Fruit fly (Drosophila melanogaster) whole organism, embryonic: ENCODE results near the gene CG10208.
A peak's percentile ranks its signal among the peaks of the same experiment; 100 is the strongest.

ENCODE experiments used
- CG10267 ChIP-seq: fragments of 200-800 bp; sonication (Bioruptor generic); optimal IDR thresholded peaks from 2 replicates; lab custom pipeline; 2018; ENCODE audit warnings: missing biosample characterization, mild to moderate bottlenecking, missing genetic modification characterization, moderate library complexity
- CG10565 ChIP-seq: fragments of 200-800 bp; sonication (Bioruptor generic); optimal IDR thresholded peaks from 3 replicates; lab custom pipeline; 2016; ENCODE audit warnings: missing biosample characterization, mild to moderate bottlenecking, missing genetic modification characterization
- CG11398 ChIP-seq: fragments of 200-800 bp; sonication (Bioruptor generic); optimal IDR thresholded peaks from 2 replicates; lab custom pipeline; 2016; ENCODE audit warnings: missing biosample characterization, missing genetic modification characterization
- CG11504 ChIP-seq: fragments of 200-800 bp; sonication (Bioruptor generic); optimal IDR thresholded peaks from 3 replicates; lab custom pipeline; 2019; ENCODE audit warnings: missing biosample characterization, mild to moderate bottlenecking, missing genetic modification characterization, moderate library complexity
- CG12391 ChIP-seq: fragments of 200-800 bp; sonication (Bioruptor generic); optimal IDR thresholded peaks from 3 replicates; lab custom pipeline; 2018; ENCODE audit warnings: missing biosample characterization, mild to moderate bottlenecking, missing genetic modification characterization, moderate library complexity
- CG12659 ChIP-seq: fragments of 200-800 bp; sonication (Bioruptor generic); optimal IDR thresholded peaks from 3 replicates; lab custom pipeline; 2017; ENCODE audit warnings: mild to moderate bottlenecking, missing biosample characterization, missing genetic modification reagents, missing genetic modification characterization
- CG14441 ChIP-seq: fragments of 200-800 bp; sonication (Bioruptor generic); IDR thresholded peaks from 2 replicates; pipeline ENCODE4 v1.3.6; 2022; ENCODE audit warnings: missing biosample characterization, missing genetic modification characterization
- CG1529 ChIP-seq: fragments of 200-800 bp; sonication (Bioruptor generic); optimal IDR thresholded peaks from 3 replicates; lab custom pipeline; 2018; ENCODE audit warnings: missing biosample characterization, missing genetic modification characterization
- CG1602 ChIP-seq: fragments of 200-800 bp; sonication (Bioruptor generic); optimal IDR thresholded peaks from 3 replicates; lab custom pipeline; 2016; ENCODE audit warnings: missing biosample characterization, missing genetic modification characterization
- CG17361 ChIP-seq: fragments of 200-800 bp; sonication (Bioruptor generic); IDR thresholded peaks from 3 replicates; pipeline ENCODE4 v1.3.6; 2022; ENCODE audit warnings: missing biosample characterization, missing genetic modification characterization
- CG17612 ChIP-seq: fragments of 200-800 bp; sonication (Bioruptor generic); IDR thresholded peaks from 2 replicates; pipeline ENCODE4 v1.3.6; 2022; ENCODE audit warnings: missing biosample characterization, missing genetic modification characterization
- CG18262 ChIP-seq: fragments of 200-800 bp; optimal IDR thresholded peaks from 3 replicates; lab custom pipeline; 2019; ENCODE audit warnings: missing biosample characterization, mild to moderate bottlenecking, missing genetic modification characterization, moderate library complexity
- CG2202 ChIP-seq: fragments of 200-800 bp; sonication (Bioruptor generic); optimal IDR thresholded peaks from 2 replicates; lab custom pipeline; 2018; ENCODE audit warnings: missing biosample characterization, mild to moderate bottlenecking, missing genetic modification characterization
- CG3065 ChIP-seq: fragments of 200-800 bp; sonication (Bioruptor generic); optimal IDR thresholded peaks from 2 replicates; lab custom pipeline; 2016; ENCODE audit warnings: missing biosample characterization, missing genetic modification characterization
- CG31441 ChIP-seq: fragments of 200-800 bp; sonication (Bioruptor generic); IDR thresholded peaks from 2 replicates; pipeline ENCODE4 v1.3.6; 2022; ENCODE audit warnings: missing biosample characterization, missing genetic modification characterization
- CG32772 ChIP-seq: fragments of 200-800 bp; sonication (Bioruptor generic); IDR thresholded peaks from 2 replicates; pipeline ENCODE4 v1.3.6; 2022; ENCODE audit warnings: missing biosample characterization, missing genetic modification characterization
- CG34422 ChIP-seq: fragments of 200-800 bp; sonication (Bioruptor generic); IDR thresholded peaks from 3 replicates; pipeline ENCODE4 v1.3.6; 2022; ENCODE audit warnings: missing biosample characterization, missing genetic modification characterization
- CG3838 ChIP-seq: fragments of 200-800 bp; sonication (Bioruptor generic); optimal IDR thresholded peaks from 3 replicates; lab custom pipeline; 2016; ENCODE audit warnings: missing biosample characterization, missing genetic modification characterization
- CG4282 ChIP-seq: fragments of 200-800 bp; sonication (Bioruptor generic); optimal IDR thresholded peaks from 2 replicates; lab custom pipeline; 2016; ENCODE audit warnings: missing biosample characterization, missing genetic modification characterization
- CG4328 ChIP-seq: fragments of 200-800 bp; sonication (Bioruptor generic); optimal IDR thresholded peaks from 3 replicates; lab custom pipeline; 2017; ENCODE audit warnings: missing biosample characterization, missing genetic modification reagents, missing genetic modification characterization
- CG6854 ChIP-seq: fragments of 200-800 bp; sonication (Bioruptor generic); optimal IDR thresholded peaks from 3 replicates; lab custom pipeline; 2017; ENCODE audit warnings: missing biosample characterization, mild to moderate bottlenecking, missing genetic modification characterization
- CG7556 ChIP-seq: fragments of 200-800 bp; sonication (Bioruptor generic); optimal IDR thresholded peaks from 2 replicates; lab custom pipeline; 2017; ENCODE audit warnings: missing biosample characterization, mild to moderate bottlenecking, missing genetic modification characterization
- CG7928 ChIP-seq: fragments of 200-800 bp; sonication (Bioruptor generic); optimal IDR thresholded peaks from 2 replicates; lab custom pipeline; 2017; ENCODE audit warnings: missing biosample characterization, mild to moderate bottlenecking, missing genetic modification characterization
- CG8478 ChIP-seq: fragments of >200 bp; optimal IDR thresholded peaks from 2 replicates; lab custom pipeline; 2018
- CkIIα-i1 ChIP-seq: fragments of 200-800 bp; sonication (Bioruptor generic); IDR thresholded peaks from 2 replicates; pipeline ENCODE4 v1.3.6; 2022; ENCODE audit warnings: missing biosample characterization, missing genetic modification characterization
- CrebB ChIP-seq: fragments of 200-800 bp; sonication (Bioruptor generic); optimal IDR thresholded peaks from 3 replicates; lab custom pipeline; 2018; ENCODE audit warnings: missing biosample characterization, mild to moderate bottlenecking, missing genetic modification characterization
- Dek ChIP-seq: fragments of 200-800 bp; sonication (Bioruptor generic); optimal IDR thresholded peaks from 3 replicates; lab custom pipeline; 2019; ENCODE audit warnings: missing biosample characterization, mild to moderate bottlenecking, missing genetic modification characterization, moderate library complexity
- Fer2 ChIP-seq: fragments of 200-800 bp; sonication (Bioruptor generic); optimal IDR thresholded peaks from 2 replicates; lab custom pipeline; 2018; ENCODE audit warnings: missing biosample characterization, mild to moderate bottlenecking, missing genetic modification characterization, moderate library complexity
- NC2β ChIP-seq: fragments of 200-800 bp; sonication (Bioruptor generic); optimal IDR thresholded peaks from 2 replicates; lab custom pipeline; 2016; ENCODE audit warnings: missing biosample characterization, missing genetic modification characterization
- Oli ChIP-seq: fragments of 200-800 bp; sonication (Bioruptor generic); optimal IDR thresholded peaks from 2 replicates; lab custom pipeline; 2018; ENCODE audit warnings: missing biosample characterization, mild to moderate bottlenecking, missing genetic modification characterization, moderate library complexity
- Sry-β ChIP-seq: fragments of 200-800 bp; sonication (Bioruptor generic); optimal IDR thresholded peaks from 2 replicates; lab custom pipeline; 2018; ENCODE audit warnings: missing biosample characterization, mild to moderate bottlenecking, missing genetic modification characterization, moderate library complexity
- br ChIP-seq: fragments of >200 bp; optimal IDR thresholded peaks from 2 replicates; lab custom pipeline; 2017
- chinmo ChIP-seq: fragments of 200-800 bp; sonication (Bioruptor generic); IDR thresholded peaks from 4 replicates; pipeline ENCODE4 v1.3.6; 2022; ENCODE audit warnings: missing biosample characterization, missing genetic modification characterization; ENCODE audit not compliant: partially characterized antibody
- danr ChIP-seq: fragments of 200-800 bp; sonication (Bioruptor generic); IDR thresholded peaks from 2 replicates; pipeline ENCODE4 v1.3.6; 2022; ENCODE audit warnings: missing biosample characterization, missing genetic modification characterization
- fd3F ChIP-seq: fragments of 200-800 bp; sonication (Bioruptor generic); optimal IDR thresholded peaks from 2 replicates; lab custom pipeline; 2018; ENCODE audit warnings: missing biosample characterization, mild to moderate bottlenecking, missing genetic modification characterization, moderate library complexity
- her ChIP-seq: fragments of 200-800 bp; sonication (Bioruptor generic); optimal IDR thresholded peaks from 2 replicates; lab custom pipeline; 2016; ENCODE audit warnings: missing biosample characterization, missing genetic modification characterization
- jigr1 ChIP-seq: fragments of 200-800 bp; sonication (Bioruptor generic); IDR thresholded peaks from 3 replicates; pipeline ENCODE4 v1.3.6; 2022; ENCODE audit warnings: missing biosample characterization, missing genetic modification characterization
- lab ChIP-seq: fragments of 200-800 bp; sonication (Bioruptor generic); optimal IDR thresholded peaks from 3 replicates; lab custom pipeline; 2017; ENCODE audit warnings: missing biosample characterization, missing genetic modification characterization, mild to moderate bottlenecking, moderate library complexity, missing genetic modification reagents
- lbe ChIP-seq: fragments of 200-800 bp; sonication (Bioruptor generic); optimal IDR thresholded peaks from 2 replicates; lab custom pipeline; 2016; ENCODE audit warnings: missing biosample characterization, mild to moderate bottlenecking, missing genetic modification characterization
- lola ChIP-seq, 3 experiments: fragments of >200 bp in 2 of 3; fragments of 200-800 bp in 1 of 3; sonication (Bioruptor generic) in 1 of 3; optimal IDR thresholded peaks; 2 replicates each; lab custom pipeline; 2017 to 2019; ENCODE audit warnings: missing biosample characterization in 3 of 3, missing genetic modification characterization in 3 of 3, mild to moderate bottlenecking in 1 of 3, moderate library complexity in 1 of 3
- otp ChIP-seq: fragments of 200-800 bp; sonication (Bioruptor generic); IDR thresholded peaks from 3 replicates; pipeline ENCODE4, ENCODE4 v1.3.6; 2022; ENCODE audit warnings: missing biosample characterization, missing genetic modification characterization
- p53 ChIP-seq: fragments of 200-800 bp; sonication (Bioruptor generic); optimal IDR thresholded peaks from 2 replicates; lab custom pipeline; 2016; ENCODE audit warnings: missing biosample characterization, missing genetic modification characterization
- pfk ChIP-seq: fragments of 200-800 bp; sonication (Bioruptor generic); optimal IDR thresholded peaks from 2 replicates; lab custom pipeline; 2018; ENCODE audit warnings: missing biosample characterization, mild to moderate bottlenecking, missing genetic modification characterization, moderate library complexity
- salm ChIP-seq: fragments of 200-800 bp; sonication (Bioruptor generic); optimal IDR thresholded peaks from 2 replicates; lab custom pipeline; 2018; ENCODE audit warnings: missing biosample characterization, mild to moderate bottlenecking, missing genetic modification characterization
- sima ChIP-seq: fragments of 200-800 bp; sonication (Bioruptor generic); optimal IDR thresholded peaks from 2 replicates; lab custom pipeline; 2016; ENCODE audit warnings: missing biosample characterization, missing genetic modification characterization
- sqz ChIP-seq: fragments of 200-800 bp; sonication (Bioruptor generic); optimal IDR thresholded peaks from 3 replicates; lab custom pipeline; 2018; ENCODE audit warnings: missing biosample characterization, mild to moderate bottlenecking, missing genetic modification characterization
- tgo ChIP-seq: fragments of 200-800 bp; sonication (Bioruptor generic); IDR thresholded peaks from 3 replicates; pipeline ENCODE4 v1.3.6; 2022; ENCODE audit warnings: missing biosample characterization, missing genetic modification characterization
- tx ChIP-seq: fragments of 200-800 bp; sonication (Bioruptor generic); optimal IDR thresholded peaks from 2 replicates; lab custom pipeline; 2016; ENCODE audit warnings: missing biosample characterization, missing genetic modification characterization

CG10208 gene

dm6 chr3R:23760219-23761018 lies 13.5 kb downstream of the CG10208 start, which contains the start of gene SdhD (continued):
- TF ChIP-seq p53 (GFP tag; lab: Kevin White, UChicago) (no peak), CG14441 (GFP tag; lab: Robert Waterston, UW) (no peak), CG2202 (tag; lab: Kevin White, UChicago) (no peak), jigr1 (GFP tag; lab: Robert Waterston, UW) (no peak), Fer2 (tag; lab: Kevin White, UChicago) (no peak), CrebB (tag; lab: Kevin White, UChicago) (no peak), CG12659 (peak; percentile 53), CG4282 (GFP tag; lab: Kevin White, UChicago) (no peak), CG1602 (no peak), CG7928 (no peak), salm (tag; lab: Kevin White, UChicago) (no peak), tgo (GFP tag; lab: Robert Waterston, UW) (no peak), fd3F (GFP tag; lab: Kevin White, UChicago) (no peak), CG17361 (GFP tag; lab: Robert Waterston, UW) (no peak), CkIIα-i1 (GFP tag; lab: Robert Waterston, UW) (no peak), otp (GFP tag; lab: Robert Waterston, UW) (no peak), lbe (GFP tag; lab: Kevin White, UChicago) (peak; percentile 38), CG7556 (GFP tag; lab: Kevin White, UChicago) (peak; percentile 19), sqz (GFP tag; lab: Kevin White, UChicago) (no peak)
- TF ChIP-seq, all 482 proteins: peak for 124

dm6 chr3R:23757912-23758607 lies 15.9 kb downstream of the CG10208 start, which contains the start of the genes PTPMT1 and Hrd3:
PTPMT1 (plus strand) TSS chr3R:23758339.
Hrd3 (minus strand) TSS chr3R:23758557.
- peak; percentile 99 for TF ChIP-seq CG4328 (GFP tag; lab: Kevin White, UChicago)
- TF ChIP-seq tx (GFP tag; lab: Kevin White, UChicago): peak; percentile 97
- TF ChIP-seq Sry-β (GFP tag; lab: Kevin White, UChicago): peak; percentile 70
- no peak for TF ChIP-seq br (lab: Kevin White, UChicago)
- TF ChIP-seq CG17612: peak; percentile 89; the same call in 1 of the 2 replicates
- peak; percentile 93 for TF ChIP-seq CG11398
- no peak for TF ChIP-seq CG8478 (lab: Kevin White, UChicago)
- TF ChIP-seq CG6854 (GFP tag; lab: Kevin White, UChicago): peak; percentile 97
- peak; percentile 97 for TF ChIP-seq CG3838 (GFP tag; lab: Kevin White, UChicago)
- peak; percentile 98 for TF ChIP-seq CG11504 (tag; lab: Kevin White, UChicago)
- TF ChIP-seq pfk: peak; percentile 64
- TF ChIP-seq Dek: peak; percentile 98
- TF ChIP-seq CG34422: peak; percentile 95
- peak in 1 of 3 experiments; percentile 99 for TF ChIP-seq lola (GFP tag; optimal IDR thresholded peaks at IDR 0.05; lab: Kevin White, UChicago)
- TF ChIP-seq Oli: peak; percentile 99
- peak; percentile 95 for TF ChIP-seq CG32772 (GFP tag; lab: Robert Waterston, UW)
- peak; percentile 95 for TF ChIP-seq NC2β
- peak; percentile 90 for TF ChIP-seq her
- peak; percentile 98 for TF ChIP-seq CG10267 (tag; lab: Kevin White, UChicago)
- peak; percentile 99 for TF ChIP-seq CG31441 (GFP tag; lab: Robert Waterston, UW)
- TF ChIP-seq lab (GFP tag; lab: Kevin White, UChicago): peak; percentile 98
- TF ChIP-seq CG10565 (GFP tag; lab: Kevin White, UChicago): peak; percentile 92
- 0 out of 4 replicates have a peak, but pooled peaks have one; percentile 32 for TF ChIP-seq chinmo (GFP tag; lab: Robert Waterston, UW)
- TF ChIP-seq danr (GFP tag; lab: Robert Waterston, UW): peak; percentile 93
- TF ChIP-seq CG1529 (GFP tag; lab: Kevin White, UChicago): peak; percentile 98
- peak; percentile 96 for TF ChIP-seq CG3065 (GFP tag; lab: Kevin White, UChicago)
- peak; percentile 99 for TF ChIP-seq CG18262 (tag; lab: Kevin White, UChicago)
- peak; percentile 97 for TF ChIP-seq CG2202 (tag; lab: Kevin White, UChicago)
- peak; percentile 91 for TF ChIP-seq sima (GFP tag; lab: Kevin White, UChicago)
- TF ChIP-seq CG12391 (tag; lab: Kevin White, UChicago): peak; percentile 99
